Worm (Caenorhabditis elegans) whole organism, late embryonic: Measurements from ENCODE around the gene Y37H2A.1.

ENCODE experiments used
- C08G9.2 ChIP-seq: sonication (generic microtip); optimal IDR thresholded peaks from 2 replicates; lab custom pipeline; 2016; ENCODE audit warnings: mild to moderate bottlenecking, missing genetic modification characterization, moderate library complexity, missing compliant biosample characterization
- C38D4.7 ChIP-seq: fragments of 200-800 bp; sonication (Bioruptor generic); optimal IDR thresholded peaks from 2 replicates; lab custom pipeline; 2018; ENCODE audit warnings: mild to moderate bottlenecking, missing genetic modification characterization, moderate library complexity, missing compliant biosample characterization
- K02D7.2 ChIP-seq: sonication (generic microtip); optimal IDR thresholded peaks from 2 replicates; lab custom pipeline; 2017; ENCODE audit warnings: mild to moderate bottlenecking, missing genetic modification characterization, missing compliant biosample characterization
- K09A11.1 ChIP-seq: sonication (generic microtip); optimal IDR thresholded peaks from 2 replicates; lab custom pipeline; 2017; ENCODE audit warnings: antibody characterized with exemption, mild to moderate bottlenecking, missing genetic modification characterization, missing compliant biosample characterization; ENCODE audit not compliant: insufficient read depth
- T23F11.4 ChIP-seq: fragments of 200-800 bp; sonication (Bioruptor generic); optimal IDR thresholded peaks from 2 replicates; lab custom pipeline; 2018; ENCODE audit warnings: mild to moderate bottlenecking, missing genetic modification characterization, missing compliant biosample characterization
- Y22D7AL.16 ChIP-seq: sonication (generic microtip); optimal IDR thresholded peaks from 2 replicates; lab custom pipeline; 2016; ENCODE audit warnings: missing genetic modification characterization, missing compliant biosample characterization
- ceh-14 ChIP-seq: sonication (generic microtip); optimal IDR thresholded peaks from 2 replicates; lab custom pipeline; 2016; ENCODE audit warnings: missing genotype, missing genetic modification characterization, missing compliant biosample characterization
- ceh-2 ChIP-seq: sonication (generic microtip); optimal IDR thresholded peaks from 2 replicates; lab custom pipeline; 2016; ENCODE audit warnings: missing genotype, missing genetic modification characterization, missing compliant biosample characterization
- ceh-24 ChIP-seq: sonication (generic microtip); optimal IDR thresholded peaks from 2 replicates; lab custom pipeline; 2016; ENCODE audit warnings: mild to moderate bottlenecking, missing genetic modification characterization, missing compliant biosample characterization
- ceh-6 ChIP-seq: fragments of 200-800 bp; sonication (Bioruptor generic); optimal IDR thresholded peaks from 2 replicates; lab custom pipeline; 2018; ENCODE audit warnings: mild to moderate bottlenecking, missing genetic modification characterization, missing compliant biosample characterization
- dve-1 ChIP-seq: sonication (generic microtip); optimal IDR thresholded peaks from 2 replicates; lab custom pipeline; 2017; ENCODE audit warnings: antibody characterized with exemption, mild to moderate bottlenecking, missing genetic modification characterization, missing compliant biosample characterization
- ets-4 ChIP-seq: sonication (generic microtip); optimal IDR thresholded peaks from 2 replicates; lab custom pipeline; 2016; ENCODE audit warnings: missing genetic modification characterization, missing compliant biosample characterization
- fkh-10 ChIP-seq: fragments of 150-350 bp; optimal IDR thresholded peaks from 2 replicates; lab custom pipeline; 2014; ENCODE audit warnings: missing biosample characterization, missing genetic modification reagents, missing genetic modification characterization
- gmeb-2 ChIP-seq: sonication (generic microtip); optimal IDR thresholded peaks from 2 replicates; lab custom pipeline; 2016; ENCODE audit warnings: missing genetic modification characterization, inconsistent platforms, missing compliant biosample characterization
- lim-6 ChIP-seq: sonication (generic microtip); optimal IDR thresholded peaks from 2 replicates; lab custom pipeline; 2016; ENCODE audit warnings: missing genetic modification characterization, missing compliant biosample characterization
- madf-2 ChIP-seq: sonication (generic microtip); optimal IDR thresholded peaks from 2 replicates; lab custom pipeline; 2017; ENCODE audit warnings: missing genetic modification characterization, missing compliant biosample characterization
- mec-3 ChIP-seq: sonication (generic microtip); optimal IDR thresholded peaks from 2 replicates; lab custom pipeline; 2016; ENCODE audit warnings: borderline replicate concordance, missing genetic modification characterization, missing compliant biosample characterization
- nfya-1 ChIP-seq: sonication (generic microtip); optimal IDR thresholded peaks from 2 replicates; lab custom pipeline; 2017; ENCODE audit warnings: missing genetic modification characterization, mild to moderate bottlenecking, missing compliant biosample characterization, antibody characterized with exemption, moderate library complexity
- nhr-11 ChIP-seq: fragments of 150-350 bp; optimal IDR thresholded peaks from 2 replicates; lab custom pipeline; 2014; ENCODE audit warnings: missing biosample characterization, missing genetic modification characterization
- nhr-232 ChIP-seq: sonication (generic microtip); optimal IDR thresholded peaks from 2 replicates; lab custom pipeline; 2016; ENCODE audit warnings: missing genetic modification characterization, missing compliant biosample characterization
- pha-4 ChIP-seq: fragments of 150-350 bp; optimal IDR thresholded peaks from 2 replicates; lab custom pipeline; 2018; ENCODE audit warnings: missing biosample characterization, missing genetic modification reagents, missing genetic modification characterization
- pqm-1 ChIP-seq: sonication (generic microtip); optimal IDR thresholded peaks from 2 replicates; lab custom pipeline; 2016; ENCODE audit warnings: missing genetic modification characterization, missing compliant biosample characterization
- ref-2 ChIP-seq: sonication (generic microtip); optimal IDR thresholded peaks from 2 replicates; lab custom pipeline; 2016; ENCODE audit warnings: missing genetic modification characterization, missing compliant biosample characterization
- rnt-1 ChIP-seq: sonication (generic microtip); optimal IDR thresholded peaks from 2 replicates; lab custom pipeline; 2016; ENCODE audit warnings: missing genetic modification characterization, missing compliant biosample characterization
- syd-9 ChIP-seq: sonication (generic microtip); optimal IDR thresholded peaks from 2 replicates; lab custom pipeline; 2016; ENCODE audit warnings: mild to moderate bottlenecking, missing genetic modification characterization, moderate library complexity, missing compliant biosample characterization
- tbx-2 ChIP-seq: sonication (generic microtip); optimal IDR thresholded peaks from 2 replicates; lab custom pipeline; 2016; ENCODE audit warnings: missing genetic modification characterization, missing compliant biosample characterization
- tbx-7 ChIP-seq: sonication (generic microtip); optimal IDR thresholded peaks from 2 replicates; lab custom pipeline; 2016; ENCODE audit warnings: missing genotype, missing genetic modification characterization, missing compliant biosample characterization
- unc-42 ChIP-seq: sonication (generic microtip); optimal IDR thresholded peaks from 2 replicates; lab custom pipeline; 2016; ENCODE audit warnings: missing genotype, missing genetic modification characterization, missing compliant biosample characterization
- unc-55 ChIP-seq: sonication (generic microtip); optimal IDR thresholded peaks from 2 replicates; lab custom pipeline; 2017; ENCODE audit warnings: missing biosample characterization, missing genetic modification reagents, missing genetic modification characterization
- zip-5 ChIP-seq: sonication (generic microtip); optimal IDR thresholded peaks from 2 replicates; lab custom pipeline; 2016; ENCODE audit warnings: missing genetic modification characterization, missing compliant biosample characterization
- ztf-16 ChIP-seq: sonication (generic microtip); optimal IDR thresholded peaks from 2 replicates; lab custom pipeline; 2017; ENCODE audit warnings: missing genetic modification characterization, missing compliant biosample characterization

Gene Y37H2A.1

DNA sequence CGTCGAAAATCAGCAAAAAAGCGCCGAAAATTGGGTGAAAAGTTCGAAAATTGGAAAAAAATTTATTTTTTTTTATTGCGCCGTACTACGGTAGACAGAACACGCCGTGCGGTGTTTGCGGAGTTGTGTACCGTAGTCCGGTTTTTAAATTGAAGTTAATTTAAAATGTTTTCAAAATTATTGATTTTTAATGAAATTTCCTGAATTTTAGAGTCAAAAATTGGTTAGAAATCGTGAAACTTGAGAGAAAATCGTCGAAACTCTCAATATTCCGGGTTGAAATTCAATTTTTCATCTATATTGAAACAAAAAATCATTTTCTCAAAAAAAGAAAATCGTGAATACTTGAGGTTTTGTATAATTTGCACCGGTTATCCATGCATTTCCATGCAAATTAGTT is 26.2 kb upstream of the Y37H2A.1 start, which contains the start of gene nova-1:
Gene nova-1, minus strand, starts transcription at position 101 of the 400 bp plus-strand sequence.
- TF ChIP-seq tbx-7 (tag; lab: Kevin White, UChicago) (no peak), rnt-1 (tag; lab: Kevin White, UChicago) (no peak), unc-55 (no peak), C08G9.2 (tag; lab: Kevin White, UChicago) (no peak), ets-4 (no peak)

DNA sequence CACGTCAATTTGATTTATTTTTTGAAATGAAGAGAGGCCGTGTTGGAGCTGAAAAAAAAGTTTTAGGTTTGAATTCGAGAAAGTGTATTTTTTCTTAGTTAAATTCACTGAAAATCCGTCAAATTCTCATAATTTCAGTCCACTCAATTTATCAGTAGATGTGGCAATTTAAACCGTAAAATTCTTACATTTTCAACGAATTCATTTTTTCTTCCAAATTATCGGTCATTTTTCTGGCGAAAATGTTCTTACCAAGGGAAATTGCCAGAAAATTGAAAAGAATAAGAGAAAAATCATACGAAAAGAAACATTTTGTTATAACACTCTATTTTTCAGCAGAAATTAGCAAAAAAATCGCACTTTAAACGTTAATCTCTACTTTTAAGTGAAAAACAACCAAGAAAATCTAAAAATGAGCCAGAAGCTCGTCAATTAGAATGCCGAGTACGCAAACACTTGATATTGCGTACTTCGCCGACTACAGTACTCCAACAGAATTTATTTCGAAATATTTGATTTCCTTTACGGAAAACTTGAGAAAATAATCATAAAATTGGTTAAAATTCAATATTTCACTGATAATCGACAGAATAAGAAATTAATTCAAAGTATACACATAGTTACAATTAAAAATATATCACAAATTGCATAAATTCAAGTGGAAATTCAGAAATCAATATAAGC is 22.8 kb upstream of the Y37H2A.1 start, which contains the start of gene fbxa-106:
Gene fbxa-106, minus strand, starts transcription at position 51 of the 684 bp plus-strand sequence.
- TF ChIP-seq tbx-7 (tag; lab: Kevin White, UChicago) (no peak), K02D7.2 (tag; lab: Kevin White, UChicago) (no peak), unc-42 (tag; lab: Kevin White, UChicago) (no peak), ref-2 (no peak), ceh-14 (tag; lab: Kevin White, UChicago) (no peak), K09A11.1 (no peak), pqm-1 (tag; lab: Kevin White, UChicago) (no peak)

DNA sequence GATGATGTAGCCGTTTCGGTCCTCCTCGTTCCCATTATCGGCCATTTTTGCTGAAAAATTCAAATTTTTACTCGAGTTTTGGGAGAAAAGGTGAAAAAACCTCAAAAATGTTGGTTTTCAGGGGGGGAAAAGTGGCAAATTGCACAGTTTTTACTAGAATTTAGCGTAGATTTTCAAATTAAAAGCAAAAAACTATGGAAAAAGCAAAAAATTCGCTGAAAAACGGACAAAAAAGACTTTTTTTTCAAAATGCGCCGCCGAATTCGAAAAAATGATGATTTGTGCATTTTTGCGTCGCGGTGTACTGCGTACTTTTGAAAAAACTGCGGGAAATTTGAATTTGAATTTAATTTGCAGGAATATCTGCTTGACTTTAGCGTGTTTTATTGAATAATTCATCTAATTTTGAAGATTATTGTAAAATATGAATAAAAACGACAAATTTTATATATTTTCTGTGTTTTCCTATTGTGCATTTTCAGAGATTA is 21.9 kb upstream of the Y37H2A.1 start, which contains the start of gene Y59A8B.12:
Gene Y59A8B.12, minus strand, starts transcription at position 51 of the 488 bp plus-strand sequence.
- no peak for TF ChIP-seq madf-2
- TF ChIP-seq Y22D7AL.16 = no peak
- no peak for TF ChIP-seq ceh-6 (GFP tag; lab: Kevin White, UChicago)
- TF ChIP-seq ztf-16 (tag; lab: Kevin White, UChicago) = no peak
- no peak for TF ChIP-seq ref-2
- no peak for TF ChIP-seq unc-55
- no peak for TF ChIP-seq nhr-11 (tag; lab: Kevin White, UChicago)
- TF ChIP-seq ceh-24 (tag; lab: Kevin White, UChicago) = no peak
- no peak for TF ChIP-seq C38D4.7 (GFP tag; lab: Kevin White, UChicago)
- TF ChIP-seq zip-5 (tag; lab: Kevin White, UChicago) = no peak
- TF ChIP-seq rnt-1 (tag; lab: Kevin White, UChicago) = no peak
- TF ChIP-seq syd-9 (tag; lab: Kevin White, UChicago) = no peak

DNA sequence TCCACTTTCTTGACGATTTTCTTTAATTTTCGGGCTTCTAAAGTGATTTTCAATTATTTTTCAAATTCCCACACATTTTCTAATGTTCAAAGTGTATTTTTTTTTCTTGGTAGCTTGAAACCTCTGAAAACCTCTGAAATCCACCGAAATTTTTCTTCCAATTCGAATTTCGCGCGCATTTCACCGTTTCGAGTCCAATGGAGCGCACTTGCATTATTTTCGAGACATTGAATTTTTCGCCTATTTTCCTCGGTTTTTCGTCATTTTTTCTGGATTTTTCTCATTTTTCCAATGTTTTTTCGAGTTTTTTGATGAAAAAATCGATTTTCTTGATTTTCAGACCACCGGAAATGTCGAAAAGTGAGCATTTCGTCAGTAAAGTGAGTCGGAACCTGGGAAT is 21.3 kb upstream of the Y37H2A.1 start, which contains the start of gene slr-2:
Gene slr-2, plus strand, starts transcription at position 341 of the 400 bp plus-strand sequence.
- TF ChIP-seq nfya-1 (tag; lab: Kevin White, UChicago) = peak; percentile 41
- no peak for TF ChIP-seq dve-1 (tag; lab: Kevin White, UChicago)
- TF ChIP-seq, all 69 proteins: peak for 1

DNA sequence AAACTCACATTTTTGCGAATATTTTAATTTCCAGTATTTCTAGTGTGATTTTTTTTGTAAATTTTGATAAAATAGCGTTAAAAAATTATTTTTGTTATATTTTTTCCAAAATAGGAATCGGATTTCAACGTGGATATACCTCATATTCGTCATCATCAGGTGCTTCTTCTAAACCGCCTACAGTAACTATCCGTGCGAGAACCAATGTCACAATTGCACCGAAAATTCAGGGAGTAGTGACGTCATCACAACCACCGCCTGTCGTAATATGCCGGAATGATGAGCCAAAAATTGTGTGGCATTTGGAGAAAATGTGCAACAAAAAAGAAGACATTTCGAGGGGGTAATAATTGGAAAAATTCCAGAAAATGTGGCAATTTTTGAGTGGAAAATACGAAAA is 16.9 kb upstream of the Y37H2A.1 start:
- TF ChIP-seq nhr-232 (tag; lab: Kevin White, UChicago) (no peak), syd-9 (tag; lab: Kevin White, UChicago) (no peak), gmeb-2 (tag; lab: Kevin White, UChicago) (no peak), pha-4 (tag; lab: Kevin White, UChicago) (no peak), ztf-16 (tag; lab: Kevin White, UChicago) (no peak), K09A11.1 (no peak), mec-3 (tag; lab: Kevin White, UChicago) (no peak), T23F11.4 (GFP tag; lab: Kevin White, UChicago) (no peak), ceh-6 (GFP tag; lab: Kevin White, UChicago) (no peak), tbx-2 (tag; lab: Kevin White, UChicago) (no peak), lim-6 (no peak), ceh-2 (tag; lab: Kevin White, UChicago) (no peak), fkh-10 (no peak), madf-2 (no peak)
- TF ChIP-seq, all 69 proteins: peak for 0
